ENCODE assay signal across 6 worm cellular contexts in genomic region chrIII:13607833-13608232, ce11.
TF ChIP-seq lines count a peak whose summit lies in the region.

TSS of gene shpk-1 (plus strand) at chrIII:13608020.

TF ChIP-seq in whole organism, L1 larva, 84 proteins besides CTCF, POLR2A, EP300 and RAD21 (continues in another document):
- TF ChIP-seq F16B12.6 (tag; optimal IDR thresholded peaks at IDR 0.05; lab: Kevin White, UChicago) (no peak), nhr-20 (tag; optimal IDR thresholded peaks at IDR 0.05; lab: Kevin White, UChicago) (peak; percentile 12), elt-2 (tag; optimal IDR thresholded peaks at IDR 0.05; lab: Kevin White, UChicago) (peak; percentile 89), ceh-90 (tag; optimal IDR thresholded peaks at IDR 0.05; lab: Kevin White, UChicago) (no peak), aly-2 (tag; optimal IDR thresholded peaks at IDR 0.05; lab: Kevin White, UChicago) (no peak), skn-1 (tag; optimal IDR thresholded peaks at IDR 0.05; lab: Kevin White, UChicago) (no peak), tbx-2 (tag; optimal IDR thresholded peaks at IDR 0.05; lab: Kevin White, UChicago) (no peak), nhr-76 (tag; optimal IDR thresholded peaks at IDR 0.05; lab: Kevin White, UChicago) (no peak), snpc-4 (tag; optimal IDR thresholded peaks at IDR 0.05; lab: Kevin White, UChicago) (no peak), nhr-12 (tag; optimal IDR thresholded peaks at IDR 0.05; lab: Kevin White, UChicago) (no peak), lin-35 (GFP tag; optimal IDR thresholded peaks at IDR 0.05; lab: Kevin White, UChicago) (peak in 1 of 2 experiments; percentile 26), ceh-8 (GFP tag; optimal IDR thresholded peaks at IDR 0.05; lab: Kevin White, UChicago) (no peak), pqm-1 (tag; optimal IDR thresholded peaks at IDR 0.05; lab: Kevin White, UChicago) (peak; percentile 58), unc-98 (GFP tag; IDR thresholded peaks at IDR 0.05; lab: Robert Waterston, UW) (no peak), C34B4.2 (tag; optimal IDR thresholded peaks at IDR 0.05; lab: Kevin White, UChicago) (no peak), nhr-71 (tag; optimal IDR thresholded peaks at IDR 0.05; lab: Kevin White, UChicago) (peak; percentile 10)

TF ChIP-seq in whole organism, L2 larva, 48 proteins besides CTCF, POLR2A, EP300 and RAD21:
- TF ChIP-seq sma-9 (GFP tag; optimal IDR thresholded peaks at IDR 0.05; lab: Kevin White, UChicago) (peak; percentile 40), sma-9 (tag; optimal IDR thresholded peaks at IDR 0.05; lab: Kevin White, UChicago) (no peak), crh-2 (tag; optimal IDR thresholded peaks at IDR 0.05; lab: Kevin White, UChicago) (peak; percentile 77), gmeb-1 (tag; optimal IDR thresholded peaks at IDR 0.05; lab: Kevin White, UChicago) (peak; percentile 46), C34F6.9 (tag; optimal IDR thresholded peaks at IDR 0.05; lab: Kevin White, UChicago) (no peak), fos-1 (tag; optimal IDR thresholded peaks at IDR 0.05; lab: Kevin White, UChicago) (peak; percentile 96), mdl-1 (tag; optimal IDR thresholded peaks at IDR 0.05; lab: Kevin White, UChicago) (no peak), F13H6.1 (tag; optimal IDR thresholded peaks at IDR 0.05; lab: Kevin White, UChicago) (peak; percentile 40)

TF ChIP-seq in whole organism, L3 larva, 47 proteins besides CTCF, POLR2A, EP300 and RAD21:
- TF ChIP-seq ceh-9 (tag; optimal IDR thresholded peaks at IDR 0.05; lab: Kevin White, UChicago) = no peak
- TF ChIP-seq pha-4 (tag; optimal IDR thresholded peaks at IDR 0.05; lab: Kevin White, UChicago) = peak; percentile 17
- TF ChIP-seq R02D3.7 (tag; optimal IDR thresholded peaks at IDR 0.05; lab: Kevin White, UChicago) = no peak
- peak; percentile 43 for TF ChIP-seq jun-1 (tag; optimal IDR thresholded peaks at IDR 0.05; lab: Kevin White, UChicago)
- no peak for TF ChIP-seq elt-1 (tag; optimal IDR thresholded peaks at IDR 0.05; lab: Kevin White, UChicago)
- TF ChIP-seq pqm-1 (tag; optimal IDR thresholded peaks at IDR 0.05; lab: Kevin White, UChicago) = peak; percentile 95
- peak; percentile 95 for TF ChIP-seq elt-2 (tag; optimal IDR thresholded peaks at IDR 0.05; lab: Kevin White, UChicago)
- no peak for TF ChIP-seq lsy-12 (tag; optimal IDR thresholded peaks at IDR 0.05; lab: Kevin White, UChicago)
- TF ChIP-seq mml-1 (tag; optimal IDR thresholded peaks at IDR 0.05; lab: Kevin White, UChicago) = no peak

TF ChIP-seq in whole organism, L4 larva, 104 proteins besides CTCF, POLR2A, EP300 and RAD21 (continues in another document):
- TF ChIP-seq set-16 (GFP tag; IDR thresholded peaks at IDR 0.05; lab: Robert Waterston, UW) = no peak
- no peak for TF ChIP-seq nhr-6 (tag; optimal IDR thresholded peaks at IDR 0.05; lab: Kevin White, UChicago)
- no peak for TF ChIP-seq nhr-25 (tag; optimal IDR thresholded peaks at IDR 0.05; lab: Kevin White, UChicago; ENCODE audit: borderline replicate concordance, insufficient read depth)
- TF ChIP-seq nhr-10 (tag; optimal IDR thresholded peaks at IDR 0.05; lab: Kevin White, UChicago) = no peak
- peak; percentile 43 for TF ChIP-seq mes-2 (tag; optimal IDR thresholded peaks at IDR 0.05; lab: Kevin White, UChicago; ENCODE audit: poor library complexity, severe bottlenecking)
- TF ChIP-seq php-3 (GFP tag; IDR thresholded peaks at IDR 0.05; lab: Robert Waterston, UW) = peak; percentile 40; the same call in 1 of the 2 replicates
- no peak for TF ChIP-seq saeg-2 (GFP tag; IDR thresholded peaks at IDR 0.05; lab: Robert Waterston, UW)
- TF ChIP-seq pha-4 (GFP tag; IDR thresholded peaks at IDR 0.05; lab: Robert Waterston, UW) = peak; percentile 54; the same call in 1 of the 2 replicates
- TF ChIP-seq pha-4 (tag; optimal IDR thresholded peaks at IDR 0.05; lab: Kevin White, UChicago) = no peak
- TF ChIP-seq mdt-29 (GFP tag; IDR thresholded peaks at IDR 0.05; lab: Robert Waterston, UW) = no peak
- TF ChIP-seq dmd-8 (GFP tag; IDR thresholded peaks at IDR 0.05; lab: Robert Waterston, UW) = no peak
- peak in 1 of 2 experiments; percentile 32 for TF ChIP-seq daf-16 (GFP tag; optimal IDR thresholded peaks at IDR 0.05; lab: Kevin White, UChicago)
- peak; percentile 71 for TF ChIP-seq daf-16 (tag; optimal IDR thresholded peaks at IDR 0.05; lab: Kevin White, UChicago)
- TF ChIP-seq aly-2 (tag; optimal IDR thresholded peaks at IDR 0.05; lab: Kevin White, UChicago) = no peak
- no peak for TF ChIP-seq ceh-62 (tag; optimal IDR thresholded peaks at IDR 0.05; lab: Kevin White, UChicago)
- 0 out of 2 replicates have a peak, but pooled peaks have one; percentile 41 for TF ChIP-seq T26A8.4 (GFP tag; IDR thresholded peaks at IDR 0.05; lab: Robert Waterston, UW)
- peak; percentile 13; the same call in 1 of the 2 replicates for TF ChIP-seq lin-38 (GFP tag; IDR thresholded peaks at IDR 0.05; lab: Robert Waterston, UW)
- TF ChIP-seq dve-1 (tag; optimal IDR thresholded peaks at IDR 0.05; lab: Kevin White, UChicago; ENCODE audit: insufficient read depth) = peak; percentile 79
- TF ChIP-seq nhr-28 (tag; optimal IDR thresholded peaks at IDR 0.05; lab: Kevin White, UChicago) = peak; percentile 86
- peak; percentile 83 for TF ChIP-seq hlh-11 (tag; optimal IDR thresholded peaks at IDR 0.05; lab: Kevin White, UChicago)

TF ChIP-seq in whole organism, late embryonic, 69 proteins besides CTCF, POLR2A, EP300 and RAD21:
- TF ChIP-seq T23F11.4 (GFP tag; optimal IDR thresholded peaks at IDR 0.05; lab: Kevin White, UChicago) (no peak), elt-2 (tag; optimal IDR thresholded peaks at IDR 0.05; lab: Kevin White, UChicago) (peak; percentile 50), pros-1 (tag; optimal IDR thresholded peaks at IDR 0.05; lab: Kevin White, UChicago) (no peak), fax-1 (tag; optimal IDR thresholded peaks at IDR 0.05; lab: Kevin White, UChicago) (no peak), pqm-1 (tag; optimal IDR thresholded peaks at IDR 0.05; lab: Kevin White, UChicago) (peak; percentile 73), mec-3 (tag; optimal IDR thresholded peaks at IDR 0.05; lab: Kevin White, UChicago; ENCODE audit: borderline replicate concordance) (no peak), unc-86 (tag; optimal IDR thresholded peaks at IDR 0.05; lab: Kevin White, UChicago) (no peak), sox-4 (tag; optimal IDR thresholded peaks at IDR 0.05; lab: Kevin White, UChicago) (no peak), C38D4.7 (GFP tag; optimal IDR thresholded peaks at IDR 0.05; lab: Kevin White, UChicago) (no peak), ref-2 (tag; optimal IDR thresholded peaks at IDR 0.05; lab: Kevin White, UChicago) (no peak)

TF ChIP-seq in whole organism, young adult, 124 proteins besides CTCF, POLR2A, EP300 and RAD21 (continues in another document):
- TF ChIP-seq unc-130 (GFP tag; optimal IDR thresholded peaks at IDR 0.05; lab: Kevin White, UChicago) (no peak), nhr-120 (GFP tag; IDR thresholded peaks at IDR 0.05; lab: Robert Waterston, UW) (no peak), rcor-1 (GFP tag; IDR thresholded peaks at IDR 0.05; lab: Robert Waterston, UW) (no peak), C06A6.2 (GFP tag; conservative IDR thresholded peaks at IDR 0.05; lab: Robert Waterston, UW) (no peak), let-607 (tag; optimal IDR thresholded peaks at IDR 0.05; lab: Kevin White, UChicago) (peak; percentile 74 to 83), Y67H2A.10 (GFP tag; conservative IDR thresholded peaks at IDR 0.05; lab: Robert Waterston, UW) (no peak), cebp-1 (GFP tag; IDR thresholded peaks at IDR 0.05; lab: Robert Waterston, UW) (no peak), cebp-1 (tag; optimal IDR thresholded peaks at IDR 0.05; lab: Kevin White, UChicago) (no peak), snpc-4 (GFP tag; optimal IDR thresholded peaks at IDR 0.05; lab: Kevin White, UChicago) (no peak), snpc-4 (tag; optimal IDR thresholded peaks at IDR 0.05; lab: Kevin White, UChicago) (no peak), akir-1 (GFP tag; optimal IDR thresholded peaks at IDR 0.05; lab: Kevin White, UChicago) (no peak), ztf-6 (GFP tag; IDR thresholded peaks at IDR 0.05; lab: Robert Waterston, UW) (no peak), madf-10 (tag; optimal IDR thresholded peaks at IDR 0.05; lab: Kevin White, UChicago) (no peak), ztf-3 (GFP tag; optimal IDR thresholded peaks at IDR 0.05; lab: Kevin White, UChicago) (no peak), Y95B8A.8 (GFP tag; IDR thresholded peaks at IDR 0.05; lab: Robert Waterston, UW) (no peak), F10E7.11 (tag; optimal IDR thresholded peaks at IDR 0.05; lab: Kevin White, UChicago) (no peak), Y53F4B.3 (GFP tag; IDR thresholded peaks at IDR 0.05; lab: Robert Waterston, UW) (no peak), F52B5.7 (tag; optimal IDR thresholded peaks at IDR 0.05; lab: Kevin White, UChicago) (no peak), egl-44 (GFP tag; IDR thresholded peaks at IDR 0.05; lab: Robert Waterston, UW) (0 out of 2 replicates have a peak, but pooled peaks have one; percentile 30), egl-18 (GFP tag; IDR thresholded peaks at IDR 0.05; lab: Robert Waterston, UW) (no peak), Y53G8AR.9 (GFP tag; conservative IDR thresholded peaks at IDR 0.05; lab: Robert Waterston, UW) (no peak), K12H6.12 (tag; optimal IDR thresholded peaks at IDR 0.05; lab: Kevin White, UChicago) (no peak), F57C9.4 (tag; optimal IDR thresholded peaks at IDR 0.05; lab: Kevin White, UChicago) (no peak), ztf-26 (tag; optimal IDR thresholded peaks at IDR 0.05; lab: Kevin White, UChicago) (no peak), unc-62 (GFP tag; optimal IDR thresholded peaks at IDR 0.05; lab: Kevin White, UChicago) (no peak), dox-1 (GFP tag; IDR thresholded peaks at IDR 0.05; lab: Robert Waterston, UW) (0 out of 2 replicates have a peak, but pooled peaks have one; percentile 37), snpc-1.3 (tag; optimal IDR thresholded peaks at IDR 0.05; lab: Kevin White, UChicago; ENCODE audit: insufficient read depth) (no peak), him-1 (tag; optimal IDR thresholded peaks at IDR 0.05; lab: Kevin White, UChicago) (no peak), mxl-1 (tag; optimal IDR thresholded peaks at IDR 0.05; lab: Kevin White, UChicago) (no peak), chd-7 (tag; optimal IDR thresholded peaks at IDR 0.05; lab: Kevin White, UChicago) (no peak), aptf-3 (GFP tag; IDR thresholded peaks at IDR 0.05; lab: Robert Waterston, UW) (no peak), bed-2 (GFP tag; IDR thresholded peaks at IDR 0.05; lab: Robert Waterston, UW) (no peak), hlh-26 (GFP tag; conservative IDR thresholded peaks at IDR 0.05; lab: Robert Waterston, UW) (no peak), ceh-40 (GFP tag; IDR thresholded peaks at IDR 0.05; lab: Robert Waterston, UW) (no peak), gei-17 (GFP tag; optimal IDR thresholded peaks at IDR 0.05; lab: Kevin White, UChicago) (no peak), nfya-1 (tag; optimal IDR thresholded peaks at IDR 0.05; lab: Kevin White, UChicago; ENCODE audit: borderline replicate concordance, insufficient read depth) (no peak), F22D6.2 (tag; optimal IDR thresholded peaks at IDR 0.05; lab: Kevin White, UChicago) (no peak), dpff-1 (tag; optimal IDR thresholded peaks at IDR 0.05; lab: Kevin White, UChicago) (no peak)
